Fruit fly (Drosophila melanogaster) whole organism, embryonic: ENCODE data around the gene CG45488.

Source experiments
- Atf-2 ChIP-seq: fragments of 200-800 bp; sonication (Bioruptor generic); optimal IDR thresholded peaks from 2 replicates; lab custom pipeline; 2016; ENCODE audit warnings: missing biosample characterization, missing genetic modification characterization
- CG10209 ChIP-seq: fragments of 200-800 bp; sonication (Bioruptor generic); optimal IDR thresholded peaks from 3 replicates; lab custom pipeline; 2017; ENCODE audit warnings: missing biosample characterization, mild to moderate bottlenecking, missing genetic modification characterization, missing genetic modification reagents
- CG10543 ChIP-seq: fragments of 200-800 bp; sonication (Bioruptor generic); optimal IDR thresholded peaks from 3 replicates; lab custom pipeline; 2017; ENCODE audit warnings: missing biosample characterization, mild to moderate bottlenecking, missing genetic modification characterization, moderate library complexity
- CG10565 ChIP-seq: fragments of 200-800 bp; sonication (Bioruptor generic); optimal IDR thresholded peaks from 3 replicates; lab custom pipeline; 2016; ENCODE audit warnings: missing biosample characterization, mild to moderate bottlenecking, missing genetic modification characterization
- CG10979 ChIP-seq: fragments of 200-800 bp; sonication (Bioruptor generic); optimal IDR thresholded peaks from 2 replicates; lab custom pipeline; 2018; ENCODE audit warnings: missing biosample characterization, mild to moderate bottlenecking, missing genetic modification characterization, moderate library complexity
- CG11085 ChIP-seq: fragments of 200-800 bp; sonication (Bioruptor generic); IDR thresholded peaks from 2 replicates; pipeline ENCODE4 v1.3.6; 2022; ENCODE audit warnings: missing biosample characterization, missing genetic modification characterization
- CG12219 ChIP-seq: fragments of 200-800 bp; sonication (Bioruptor generic); optimal IDR thresholded peaks from 3 replicates; lab custom pipeline; 2018; ENCODE audit warnings: missing biosample characterization, mild to moderate bottlenecking, missing genetic modification characterization
- CG1233 ChIP-seq: fragments of 200-800 bp; sonication (Bioruptor generic); optimal IDR thresholded peaks from 4 replicates; lab custom pipeline; 2018; ENCODE audit warnings: missing biosample characterization, mild to moderate bottlenecking, missing genetic modification characterization
- CG15073 ChIP-seq: fragments of 200-800 bp; sonication (Bioruptor generic); optimal IDR thresholded peaks from 2 replicates; lab custom pipeline; 2016; ENCODE audit warnings: missing biosample characterization, missing genetic modification characterization
- CG1529 ChIP-seq: fragments of 200-800 bp; sonication (Bioruptor generic); optimal IDR thresholded peaks from 3 replicates; lab custom pipeline; 2018; ENCODE audit warnings: missing biosample characterization, missing genetic modification characterization
- CG15601 ChIP-seq: fragments of 200-800 bp; sonication (Bioruptor generic); optimal IDR thresholded peaks from 3 replicates; lab custom pipeline; 2019; ENCODE audit warnings: missing biosample characterization, mild to moderate bottlenecking, missing genetic modification characterization, moderate library complexity
- CG1603 ChIP-seq: fragments of 200-800 bp; sonication (Bioruptor generic); optimal IDR thresholded peaks from 2 replicates; lab custom pipeline; 2019; ENCODE audit warnings: missing biosample characterization, mild to moderate bottlenecking, missing genetic modification characterization, moderate library complexity
- CG16779 ChIP-seq: fragments of 200-800 bp; sonication (Bioruptor generic); IDR thresholded peaks from 2 replicates; pipeline ENCODE4 v1.3.6; 2022; ENCODE audit warnings: missing biosample characterization, missing genetic modification characterization
- CG2120 ChIP-seq: fragments of 200-800 bp; sonication (Bioruptor generic); optimal IDR thresholded peaks from 3 replicates; lab custom pipeline; 2016; ENCODE audit warnings: missing biosample characterization, missing genetic modification characterization
- CG30020 ChIP-seq: fragments of 200-800 bp; optimal IDR thresholded peaks from 2 replicates; lab custom pipeline; 2019; ENCODE audit warnings: missing biosample characterization, mild to moderate bottlenecking, missing genetic modification characterization, moderate library complexity
- CG32772 ChIP-seq: fragments of 200-800 bp; sonication (Bioruptor generic); IDR thresholded peaks from 2 replicates; pipeline ENCODE4 v1.3.6; 2022; ENCODE audit warnings: missing biosample characterization, missing genetic modification characterization
- CG3838 ChIP-seq: fragments of 200-800 bp; sonication (Bioruptor generic); optimal IDR thresholded peaks from 3 replicates; lab custom pipeline; 2016; ENCODE audit warnings: missing biosample characterization, missing genetic modification characterization
- CG43689 ChIP-seq: fragments of 200-800 bp; sonication (Bioruptor generic); IDR thresholded peaks from 2 replicates; pipeline ENCODE4 v1.3.6; 2022; ENCODE audit warnings: missing biosample characterization, missing genetic modification characterization
- CG4424 ChIP-seq: fragments of 200-800 bp; sonication (Bioruptor generic); optimal IDR thresholded peaks from 3 replicates; lab custom pipeline; 2016; ENCODE audit warnings: missing biosample characterization, missing genetic modification characterization
- CG4854 ChIP-seq: fragments of 200-800 bp; sonication (Bioruptor generic); optimal IDR thresholded peaks from 2 replicates; lab custom pipeline; 2016; ENCODE audit warnings: missing biosample characterization, missing genetic modification characterization, inconsistent platforms
- Dip3 ChIP-seq: fragments of 200-800 bp; sonication (Bioruptor generic); optimal IDR thresholded peaks from 3 replicates; lab custom pipeline; 2016; ENCODE audit warnings: missing biosample characterization, missing genetic modification characterization
- Dref ChIP-seq: fragments of 200-800 bp; sonication (Bioruptor generic); IDR thresholded peaks from 2 replicates; pipeline ENCODE4 v1.3.6; 2022; ENCODE audit warnings: missing biosample characterization, missing genetic modification characterization
- HLHmδ ChIP-seq: fragments of 200-800 bp; sonication (Bioruptor generic); optimal IDR thresholded peaks from 2 replicates; lab custom pipeline; 2018; ENCODE audit warnings: missing biosample characterization, mild to moderate bottlenecking, missing genetic modification characterization, moderate library complexity
- Hey ChIP-seq: fragments of 200-800 bp; sonication (Bioruptor generic); optimal IDR thresholded peaks from 3 replicates; lab custom pipeline; 2018; ENCODE audit warnings: missing biosample characterization, mild to moderate bottlenecking, missing genetic modification characterization
- HmgZ ChIP-seq: fragments of 200-800 bp; sonication (Bioruptor generic); optimal IDR thresholded peaks from 2 replicates; lab custom pipeline; 2018; ENCODE audit warnings: missing biosample characterization, mild to moderate bottlenecking, missing genetic modification characterization
- Hr39 ChIP-seq: fragments of >200 bp; optimal IDR thresholded peaks from 2 replicates; lab custom pipeline; 2017
- NfI ChIP-seq: fragments of 200-800 bp; sonication (Bioruptor generic); optimal IDR thresholded peaks from 3 replicates; lab custom pipeline; 2018; ENCODE audit warnings: missing biosample characterization, mild to moderate bottlenecking, missing genetic modification characterization, moderate library complexity
- Sox102F ChIP-seq: fragments of 200-800 bp; sonication (Bioruptor generic); optimal IDR thresholded peaks from 2 replicates; lab custom pipeline; 2018; ENCODE audit warnings: missing biosample characterization, mild to moderate bottlenecking, missing genetic modification characterization, moderate library complexity
- ac ChIP-seq: fragments of 200-800 bp; sonication (Bioruptor generic); optimal IDR thresholded peaks from 3 replicates; lab custom pipeline; 2017; ENCODE audit warnings: missing biosample characterization, mild to moderate bottlenecking, missing genetic modification characterization
- ara ChIP-seq: fragments of 200-800 bp; sonication (Bioruptor generic); IDR thresholded peaks from 2 replicates; pipeline ENCODE4 v1.3.6; 2022; ENCODE audit warnings: missing biosample characterization, missing genetic modification characterization
- chinmo ChIP-seq: fragments of 200-800 bp; sonication (Bioruptor generic); IDR thresholded peaks from 4 replicates; pipeline ENCODE4 v1.3.6; 2022; ENCODE audit warnings: missing biosample characterization, missing genetic modification characterization; ENCODE audit not compliant: partially characterized antibody
- dm ChIP-seq: fragments of 200-800 bp; sonication (Bioruptor generic); optimal IDR thresholded peaks from 3 replicates; lab custom pipeline; 2016; ENCODE audit warnings: missing biosample characterization, missing genetic modification characterization
- dpn ChIP-seq, 2 experiments: fragments of 200-800 bp; sonication (Bioruptor generic); optimal IDR thresholded peaks; 3 replicates each; lab custom pipeline; 2016; ENCODE audit warnings: missing biosample characterization in 2 of 2, missing genetic modification characterization in 2 of 2
- fd3F ChIP-seq: fragments of 200-800 bp; sonication (Bioruptor generic); optimal IDR thresholded peaks from 2 replicates; lab custom pipeline; 2018; ENCODE audit warnings: missing biosample characterization, mild to moderate bottlenecking, missing genetic modification characterization, moderate library complexity
- gro ChIP-seq: fragments of 200-800 bp; sonication (Bioruptor generic); optimal IDR thresholded peaks from 2 replicates; lab custom pipeline; 2016; ENCODE audit warnings: missing biosample characterization, missing genetic modification characterization
- gsb ChIP-seq: fragments of 200-800 bp; sonication (Bioruptor generic); IDR thresholded peaks from 2 replicates; pipeline ENCODE4 v1.3.6; 2022; ENCODE audit warnings: missing biosample characterization, missing genetic modification characterization
- h ChIP-seq: fragments of >200 bp; optimal IDR thresholded peaks from 2 replicates; lab custom pipeline; 2017
- hbn ChIP-seq: fragments of 200-800 bp; sonication (Bioruptor generic); IDR thresholded peaks from 2 replicates; pipeline ENCODE4 v1.3.6; 2022; ENCODE audit warnings: missing biosample characterization, missing genetic modification characterization; ENCODE audit not compliant: partially characterized antibody
- hkb ChIP-seq, 2 experiments: fragments of 200-800 bp in 1 of 2; fragments of >200 bp in 1 of 2; sonication (Bioruptor generic) in 1 of 2; IDR thresholded peaks in 1 of 2; optimal IDR thresholded peaks in 1 of 2; 2 replicates each; pipeline versions ENCODE4 v1.3.6 to Lab custom; 2017 to 2022; ENCODE audit warnings: missing biosample characterization in 1 of 2, missing genetic modification characterization in 1 of 2
- hth ChIP-seq: fragments of >200 bp; optimal IDR thresholded peaks from 2 replicates; lab custom pipeline; 2017; ENCODE audit warnings: inconsistent platforms
- kah ChIP-seq: fragments of 200-800 bp; sonication (Bioruptor generic); optimal IDR thresholded peaks from 2 replicates; lab custom pipeline; 2018; ENCODE audit warnings: missing biosample characterization, mild to moderate bottlenecking, missing genetic modification characterization
- phol ChIP-seq: fragments of 200-800 bp; sonication (Bioruptor generic); optimal IDR thresholded peaks from 3 replicates; lab custom pipeline; 2018; ENCODE audit warnings: missing biosample characterization, mild to moderate bottlenecking, missing genetic modification characterization, moderate library complexity
- pnt ChIP-seq: fragments of 200-800 bp; sonication (Bioruptor generic); optimal IDR thresholded peaks from 3 replicates; lab custom pipeline; 2016; ENCODE audit warnings: missing biosample characterization, missing genetic modification characterization
- scrt ChIP-seq: fragments of 200-800 bp; sonication (Bioruptor generic); optimal IDR thresholded peaks from 2 replicates; lab custom pipeline; 2018; ENCODE audit warnings: missing biosample characterization, mild to moderate bottlenecking, missing genetic modification characterization, moderate library complexity
- sim ChIP-seq: fragments of 200-800 bp; sonication (Bioruptor generic); IDR thresholded peaks from 2 replicates; pipeline ENCODE4 v1.3.6; 2022; ENCODE audit warnings: missing biosample characterization, missing genetic modification characterization
- sisA ChIP-seq: fragments of 200-800 bp; sonication (Bioruptor generic); IDR thresholded peaks from 2 replicates; pipeline ENCODE4 v1.3.6; 2022; ENCODE audit warnings: missing biosample characterization, missing genetic modification characterization
- tll ChIP-seq, 2 experiments: fragments of 200-800 bp in 1 of 2; fragments of >200 bp in 1 of 2; sonication (Bioruptor generic) in 1 of 2; optimal IDR thresholded peaks; 2 replicates each; lab custom pipeline; 2017 to 2019; ENCODE audit warnings: missing biosample characterization in 2 of 2, missing genetic modification characterization in 2 of 2, mild to moderate bottlenecking in 1 of 2, moderate library complexity in 1 of 2
- tna ChIP-seq: fragments of 200-800 bp; sonication (Bioruptor generic); IDR thresholded peaks from 2 replicates; pipeline ENCODE4 v1.3.6; 2022; ENCODE audit warnings: missing biosample characterization, missing genetic modification characterization; ENCODE audit not compliant: partially characterized antibody
- ttk ChIP-seq: fragments of 200-800 bp; sonication (Bioruptor generic); IDR thresholded peaks from 2 replicates; pipeline ENCODE4 v2.1.2; 2022; ENCODE audit warnings: missing biosample characterization, missing genetic modification characterization
- tup ChIP-seq: fragments of 200-800 bp; sonication (Bioruptor generic); optimal IDR thresholded peaks from 2 replicates; lab custom pipeline; 2016; ENCODE audit warnings: missing biosample characterization, mild to moderate bottlenecking, missing genetic modification characterization, moderate library complexity
- vnd ChIP-seq: fragments of 200-800 bp; sonication (Bioruptor generic); IDR thresholded peaks from 3 replicates; pipeline ENCODE4 v1.3.6; 2022; ENCODE audit warnings: missing biosample characterization, missing genetic modification characterization; ENCODE audit not compliant: partially characterized antibody

The CG45488 gene

DNA sequence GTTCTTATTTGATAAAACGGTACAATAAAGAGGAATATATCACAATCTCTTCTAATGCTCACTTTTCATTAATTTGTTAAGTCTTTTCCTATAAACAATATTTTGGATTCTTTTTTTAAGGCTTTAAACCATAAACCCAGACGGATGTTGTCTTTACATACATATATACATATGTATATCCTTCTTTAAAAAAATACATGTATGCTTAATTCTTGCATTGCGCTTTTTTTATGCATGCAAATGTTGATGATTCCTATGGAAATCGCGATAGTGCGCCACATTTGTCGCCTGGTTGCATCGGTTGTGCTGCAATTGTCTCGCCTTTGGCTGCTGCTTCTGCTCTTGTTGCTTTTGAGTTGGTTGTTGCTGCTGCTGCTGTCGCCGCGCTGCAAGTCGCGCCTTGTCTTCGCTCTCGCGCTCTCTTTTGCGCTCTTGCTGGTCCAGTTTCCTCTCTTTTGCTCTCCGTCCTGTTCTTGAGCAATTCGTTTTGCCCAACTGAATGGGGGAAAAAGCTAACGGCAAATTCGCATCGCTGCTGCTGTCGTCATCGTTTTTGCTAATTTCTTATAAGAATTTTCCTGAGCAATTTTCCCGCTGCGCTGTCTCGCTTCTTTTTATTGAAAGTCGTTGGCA lies 43.3 kb downstream of the CG45488 start (continued):
- no peak for TF ChIP-seq CG1233 (GFP tag; lab: Kevin White, UChicago)
- no peak for TF ChIP-seq CG10565 (GFP tag; lab: Kevin White, UChicago)
- TF ChIP-seq CG4424 = no peak
- peak; percentile 55 for TF ChIP-seq phol
- no peak for TF ChIP-seq CG16779 (GFP tag; lab: Robert Waterston, UW)
- no peak for TF ChIP-seq CG15601 (tag; lab: Kevin White, UChicago)
- no peak for TF ChIP-seq tup (GFP tag; lab: Kevin White, UChicago)
- no peak for TF ChIP-seq scrt (GFP tag; lab: Kevin White, UChicago)
- no peak for TF ChIP-seq Atf-2 (GFP tag; lab: Kevin White, UChicago)
- TF ChIP-seq CG3838 (GFP tag; lab: Kevin White, UChicago) = no peak
- TF ChIP-seq Hey = no peak
- no peak for TF ChIP-seq CG1603 (tag; lab: Kevin White, UChicago)
- TF ChIP-seq chinmo = no peak
- no peak for TF ChIP-seq CG32772 (GFP tag; lab: Robert Waterston, UW)
- TF ChIP-seq CG10209 (GFP tag; lab: Kevin White, UChicago) = no peak
- no peak for TF ChIP-seq dpn (GFP tag; optimal IDR thresholded peaks at IDR 0.05; lab: Kevin White, UChicago)
- no peak for TF ChIP-seq CG30020 (tag; lab: Kevin White, UChicago)
- peak; percentile 29 for TF ChIP-seq CG1529 (GFP tag; lab: Kevin White, UChicago)
- no peak for TF ChIP-seq kah
- TF ChIP-seq Sox102F (GFP tag; lab: Kevin White, UChicago) = peak; percentile 49
- TF ChIP-seq fd3F (GFP tag; lab: Kevin White, UChicago) = no peak
- no peak for TF ChIP-seq hth (lab: Kevin White, UChicago)
- no peak for TF ChIP-seq CG2120
- TF ChIP-seq HmgZ = no peak
- TF ChIP-seq CG11085 = no peak
- TF ChIP-seq Dref = no peak
- no peak for TF ChIP-seq gsb (GFP tag; lab: Robert Waterston, UW)
- no peak for TF ChIP-seq HLHmδ
- no peak for TF ChIP-seq Dip3
- TF ChIP-seq sim (GFP tag; lab: Robert Waterston, UW) = no peak
- TF ChIP-seq CG43689 (GFP tag; lab: Robert Waterston, UW) = no peak
- no peak for TF ChIP-seq pnt (GFP tag; lab: Kevin White, UChicago)
- no peak for TF ChIP-seq gro
- TF ChIP-seq hbn (GFP tag; lab: Robert Waterston, UW) = no peak
- no peak for TF ChIP-seq tll (GFP tag; optimal IDR thresholded peaks at IDR 0.05; lab: Kevin White, UChicago)
- no peak for TF ChIP-seq dm (GFP tag; lab: Kevin White, UChicago)
- TF ChIP-seq NfI (GFP tag; lab: Kevin White, UChicago) = no peak
- TF ChIP-seq sisA (GFP tag; lab: Robert Waterston, UW) = no peak
- TF ChIP-seq ac (GFP tag; lab: Kevin White, UChicago) = no peak
- TF ChIP-seq CG10543 = no peak
- no peak for TF ChIP-seq ara
- no peak for TF ChIP-seq vnd (GFP tag; lab: Robert Waterston, UW)
- TF ChIP-seq Hr39 = no peak
- peak; percentile 53 for TF ChIP-seq CG10979 (tag; lab: Kevin White, UChicago)
- TF ChIP-seq tna = no peak
- peak; percentile 14 for TF ChIP-seq CG12219 (GFP tag; lab: Kevin White, UChicago)
- TF ChIP-seq ttk (GFP tag; lab: Robert Waterston, UW) = no peak
- TF ChIP-seq CG15073 (GFP tag; lab: Kevin White, UChicago) = no peak
- no peak for TF ChIP-seq CG4854 (GFP tag; lab: Kevin White, UChicago)
- TF ChIP-seq h = no peak
- no peak for TF ChIP-seq hkb (optimal IDR thresholded peaks at IDR 0.05; lab: Kevin White, UChicago)
- no peak for TF ChIP-seq hkb (GFP tag; IDR thresholded peaks at IDR 0.05; lab: Robert Waterston, UW)
